Fruit fly (Drosophila melanogaster) whole organism, embryonic: ENCODE measurements around the gene Rpt5.
A peak's percentile ranks its signal among the peaks of the same experiment; 100 is the strongest.

Experiments used
- B-H1 ChIP-seq: fragments of 200-800 bp; sonication (Bioruptor generic); IDR thresholded peaks from 3 replicates; pipeline ENCODE4 v1.3.6; 2022; ENCODE audit warnings: missing biosample characterization, missing genetic modification characterization
- Bdp1 ChIP-seq: fragments of 200-800 bp; sonication (Bioruptor generic); optimal IDR thresholded peaks from 3 replicates; lab custom pipeline; 2016; ENCODE audit warnings: missing biosample characterization, missing genetic modification characterization
- CG10366 ChIP-seq: fragments of 200-800 bp; sonication (Bioruptor generic); IDR thresholded peaks from 2 replicates; pipeline ENCODE4 v1.3.6; 2022; ENCODE audit warnings: missing biosample characterization, missing genetic modification characterization
- CG11504 ChIP-seq: fragments of 200-800 bp; sonication (Bioruptor generic); optimal IDR thresholded peaks from 3 replicates; lab custom pipeline; 2019; ENCODE audit warnings: missing biosample characterization, mild to moderate bottlenecking, missing genetic modification characterization, moderate library complexity
- CG12391 ChIP-seq: fragments of 200-800 bp; sonication (Bioruptor generic); optimal IDR thresholded peaks from 3 replicates; lab custom pipeline; 2018; ENCODE audit warnings: missing biosample characterization, mild to moderate bottlenecking, missing genetic modification characterization, moderate library complexity
- CG12744 ChIP-seq: fragments of 200-800 bp; sonication (Bioruptor generic); optimal IDR thresholded peaks from 2 replicates; lab custom pipeline; 2016; ENCODE audit warnings: missing biosample characterization, missing genetic modification characterization
- CG14441 ChIP-seq: fragments of 200-800 bp; sonication (Bioruptor generic); IDR thresholded peaks from 2 replicates; pipeline ENCODE4 v1.3.6; 2022; ENCODE audit warnings: missing biosample characterization, missing genetic modification characterization
- CG16779 ChIP-seq: fragments of 200-800 bp; sonication (Bioruptor generic); IDR thresholded peaks from 2 replicates; pipeline ENCODE4 v1.3.6; 2022; ENCODE audit warnings: missing biosample characterization, missing genetic modification characterization
- CG17328 ChIP-seq: fragments of 200-800 bp; sonication (Bioruptor generic); IDR thresholded peaks from 2 replicates; pipeline ENCODE4 v1.3.6; 2022; ENCODE audit warnings: missing biosample characterization, missing genetic modification characterization
- CG17802 ChIP-seq: fragments of 200-800 bp; sonication (Bioruptor generic); optimal IDR thresholded peaks from 2 replicates; lab custom pipeline; 2018; ENCODE audit warnings: missing biosample characterization, mild to moderate bottlenecking, missing genetic modification characterization, moderate library complexity
- CG17912 ChIP-seq: fragments of 200-800 bp; sonication (Bioruptor generic); optimal IDR thresholded peaks from 2 replicates; lab custom pipeline; 2018; ENCODE audit warnings: missing biosample characterization, mild to moderate bottlenecking, missing genetic modification characterization
- CG18599 ChIP-seq: fragments of 200-800 bp; sonication (Bioruptor generic); optimal IDR thresholded peaks from 3 replicates; lab custom pipeline; 2017; ENCODE audit warnings: missing biosample characterization, missing genetic modification characterization, mild to moderate bottlenecking, moderate library complexity, missing genetic modification reagents
- CG2199 ChIP-seq: fragments of 200-800 bp; sonication (Bioruptor generic); IDR thresholded peaks from 3 replicates; pipeline ENCODE4 v1.3.6; 2022; ENCODE audit warnings: missing biosample characterization, missing genetic modification characterization
- CG2875 ChIP-seq: fragments of 200-800 bp; sonication (Bioruptor generic); optimal IDR thresholded peaks from 2 replicates; lab custom pipeline; 2017; ENCODE audit warnings: missing biosample characterization, mild to moderate bottlenecking, missing genetic modification characterization, missing genetic modification reagents
- CG31365 ChIP-seq: fragments of 200-800 bp; sonication (Bioruptor generic); optimal IDR thresholded peaks from 2 replicates; lab custom pipeline; 2018; ENCODE audit warnings: missing biosample characterization, mild to moderate bottlenecking, missing genetic modification characterization
- CG4282 ChIP-seq: fragments of 200-800 bp; sonication (Bioruptor generic); optimal IDR thresholded peaks from 2 replicates; lab custom pipeline; 2016; ENCODE audit warnings: missing biosample characterization, missing genetic modification characterization
- CG4328 ChIP-seq: fragments of 200-800 bp; sonication (Bioruptor generic); optimal IDR thresholded peaks from 3 replicates; lab custom pipeline; 2017; ENCODE audit warnings: missing biosample characterization, missing genetic modification reagents, missing genetic modification characterization
- CG4404 ChIP-seq: fragments of 200-800 bp; sonication (Bioruptor generic); IDR thresholded peaks from 2 replicates; pipeline ENCODE4 v1.3.6; 2022; ENCODE audit warnings: missing biosample characterization, missing genetic modification characterization
- CG6272 ChIP-seq: fragments of 200-800 bp; sonication (Bioruptor generic); IDR thresholded peaks from 2 replicates; pipeline ENCODE4 v1.3.6; 2022; ENCODE audit warnings: missing biosample characterization, missing genetic modification characterization
- CG6683 ChIP-seq: fragments of 200-800 bp; sonication (Bioruptor generic); optimal IDR thresholded peaks from 2 replicates; lab custom pipeline; 2017; ENCODE audit warnings: missing biosample characterization, mild to moderate bottlenecking, missing genetic modification characterization, missing genetic modification reagents
- CG6791 ChIP-seq: fragments of 200-800 bp; sonication (Bioruptor generic); IDR thresholded peaks from 3 replicates; pipeline ENCODE4 v1.3.6; 2022; ENCODE audit warnings: missing biosample characterization, missing genetic modification characterization; ENCODE audit not compliant: partially characterized antibody
- CG7839 ChIP-seq: fragments of 200-800 bp; sonication (Bioruptor generic); optimal IDR thresholded peaks from 3 replicates; lab custom pipeline; 2018; ENCODE audit warnings: missing biosample characterization, mild to moderate bottlenecking, missing genetic modification characterization, moderate library complexity
- CG8089 ChIP-seq: fragments of 200-800 bp; sonication (Bioruptor generic); optimal IDR thresholded peaks from 3 replicates; lab custom pipeline; 2016; ENCODE audit warnings: missing biosample characterization, missing genetic modification characterization
- CG9932 ChIP-seq: fragments of 200-800 bp; sonication (Bioruptor generic); IDR thresholded peaks from 2 replicates; pipeline ENCODE4 v1.3.6; 2022; ENCODE audit warnings: missing biosample characterization, missing genetic modification characterization
- CoRest ChIP-seq: fragments of 200-800 bp; sonication (Bioruptor generic); optimal IDR thresholded peaks from 3 replicates; lab custom pipeline; 2018; ENCODE audit warnings: missing biosample characterization, mild to moderate bottlenecking, missing genetic modification characterization, moderate library complexity
- Hmx ChIP-seq: fragments of 200-800 bp; sonication (Bioruptor generic); optimal IDR thresholded peaks from 2 replicates; lab custom pipeline; 2016; ENCODE audit warnings: missing biosample characterization, missing genetic modification characterization
- Hsf ChIP-seq: fragments of 200-800 bp; sonication (Bioruptor generic); optimal IDR thresholded peaks from 3 replicates; lab custom pipeline; 2016; ENCODE audit warnings: missing biosample characterization, missing genetic modification characterization
- Mes4 ChIP-seq: fragments of 200-800 bp; sonication (Bioruptor generic); optimal IDR thresholded peaks from 2 replicates; lab custom pipeline; 2016; ENCODE audit warnings: missing biosample characterization, missing genetic modification characterization
- Neu2 ChIP-seq: fragments of 200-800 bp; sonication (Bioruptor generic); optimal IDR thresholded peaks from 3 replicates; lab custom pipeline; 2016; ENCODE audit warnings: missing biosample characterization, missing genetic modification characterization, borderline replicate concordance
- Usf ChIP-seq: fragments of 200-800 bp; sonication (Bioruptor generic); optimal IDR thresholded peaks from 2 replicates; lab custom pipeline; 2017; ENCODE audit warnings: missing genotype, missing biosample characterization, missing genetic modification characterization
- al ChIP-seq: fragments of 200-800 bp; sonication (Bioruptor generic); IDR thresholded peaks from 2 replicates; pipeline ENCODE4 v1.3.6; 2022; ENCODE audit warnings: missing biosample characterization, missing genetic modification characterization
- bab2 ChIP-seq: fragments of 200-800 bp; sonication (Bioruptor generic); optimal IDR thresholded peaks from 2 replicates; lab custom pipeline; 2016; ENCODE audit warnings: missing biosample characterization, missing genetic modification characterization
- crp ChIP-seq, 2 experiments: fragments of 200-800 bp; sonication (Bioruptor generic); optimal IDR thresholded peaks; 2 replicates in 1 of 2; 3 replicates in 1 of 2; lab custom pipeline; 2017; ENCODE audit warnings: missing biosample characterization in 2 of 2, missing genetic modification characterization in 2 of 2, mild to moderate bottlenecking in 1 of 2, moderate library complexity in 1 of 2
- fd96Cb ChIP-seq: fragments of 200-800 bp; sonication (Bioruptor generic); optimal IDR thresholded peaks from 2 replicates; lab custom pipeline; 2018; ENCODE audit warnings: missing biosample characterization, mild to moderate bottlenecking, missing genetic modification characterization, moderate library complexity
- gce ChIP-seq: fragments of 200-800 bp; sonication (Bioruptor generic); IDR thresholded peaks from 3 replicates; pipeline ENCODE4 v1.3.6; 2022; ENCODE audit warnings: missing biosample characterization, missing genetic modification characterization
- grn ChIP-seq: fragments of 200-800 bp; sonication (Bioruptor generic); optimal IDR thresholded peaks from 3 replicates; lab custom pipeline; 2017; ENCODE audit warnings: missing biosample characterization, missing genetic modification characterization
- inv ChIP-seq: fragments of 200-800 bp; sonication (Bioruptor generic); IDR thresholded peaks from 2 replicates; pipeline ENCODE4 v1.3.6; 2022; ENCODE audit warnings: missing biosample characterization, missing genetic modification characterization; ENCODE audit not compliant: partially characterized antibody
- kni ChIP-seq: fragments of 200-800 bp; sonication (Bioruptor generic); optimal IDR thresholded peaks from 3 replicates; lab custom pipeline; 2017; ENCODE audit warnings: mild to moderate bottlenecking, missing biosample characterization, missing genetic modification reagents, missing genetic modification characterization
- peb ChIP-seq: fragments of 200-800 bp; sonication (Bioruptor generic); IDR thresholded peaks from 2 replicates; pipeline ENCODE4 v1.3.6; 2022; ENCODE audit warnings: missing biosample characterization, missing genetic modification characterization
- pros ChIP-seq: fragments of 200-800 bp; sonication (Bioruptor generic); optimal IDR thresholded peaks from 3 replicates; lab custom pipeline; 2019; ENCODE audit warnings: missing biosample characterization, mild to moderate bottlenecking, missing genetic modification characterization, moderate library complexity
- pzg ChIP-seq: fragments of 200-800 bp; sonication (Bioruptor generic); optimal IDR thresholded peaks from 3 replicates; lab custom pipeline; 2018; ENCODE audit warnings: missing biosample characterization, mild to moderate bottlenecking, missing genetic modification characterization, moderate library complexity
- repo ChIP-seq: fragments of 200-800 bp; sonication (Bioruptor generic); optimal IDR thresholded peaks from 2 replicates; lab custom pipeline; 2016; ENCODE audit warnings: missing biosample characterization, missing genetic modification characterization
- run ChIP-seq: fragments of 200-800 bp; sonication (Bioruptor generic); optimal IDR thresholded peaks from 3 replicates; lab custom pipeline; 2018; ENCODE audit warnings: missing biosample characterization, mild to moderate bottlenecking, missing genetic modification characterization
- schlank ChIP-seq: fragments of 200-800 bp; sonication (Bioruptor generic); optimal IDR thresholded peaks from 2 replicates; lab custom pipeline; 2018; ENCODE audit warnings: missing biosample characterization, mild to moderate bottlenecking, missing genetic modification characterization
- sim ChIP-seq: fragments of 200-800 bp; sonication (Bioruptor generic); IDR thresholded peaks from 2 replicates; pipeline ENCODE4 v1.3.6; 2022; ENCODE audit warnings: missing biosample characterization, missing genetic modification characterization
- sisA ChIP-seq: fragments of 200-800 bp; sonication (Bioruptor generic); IDR thresholded peaks from 2 replicates; pipeline ENCODE4 v1.3.6; 2022; ENCODE audit warnings: missing biosample characterization, missing genetic modification characterization
- sqz ChIP-seq: fragments of 200-800 bp; sonication (Bioruptor generic); optimal IDR thresholded peaks from 3 replicates; lab custom pipeline; 2018; ENCODE audit warnings: missing biosample characterization, mild to moderate bottlenecking, missing genetic modification characterization
- sug ChIP-seq: fragments of 200-800 bp; optimal IDR thresholded peaks from 2 replicates; lab custom pipeline; 2019; ENCODE audit warnings: missing biosample characterization, mild to moderate bottlenecking, missing genetic modification characterization, moderate library complexity

The Rpt5 gene

DNA sequence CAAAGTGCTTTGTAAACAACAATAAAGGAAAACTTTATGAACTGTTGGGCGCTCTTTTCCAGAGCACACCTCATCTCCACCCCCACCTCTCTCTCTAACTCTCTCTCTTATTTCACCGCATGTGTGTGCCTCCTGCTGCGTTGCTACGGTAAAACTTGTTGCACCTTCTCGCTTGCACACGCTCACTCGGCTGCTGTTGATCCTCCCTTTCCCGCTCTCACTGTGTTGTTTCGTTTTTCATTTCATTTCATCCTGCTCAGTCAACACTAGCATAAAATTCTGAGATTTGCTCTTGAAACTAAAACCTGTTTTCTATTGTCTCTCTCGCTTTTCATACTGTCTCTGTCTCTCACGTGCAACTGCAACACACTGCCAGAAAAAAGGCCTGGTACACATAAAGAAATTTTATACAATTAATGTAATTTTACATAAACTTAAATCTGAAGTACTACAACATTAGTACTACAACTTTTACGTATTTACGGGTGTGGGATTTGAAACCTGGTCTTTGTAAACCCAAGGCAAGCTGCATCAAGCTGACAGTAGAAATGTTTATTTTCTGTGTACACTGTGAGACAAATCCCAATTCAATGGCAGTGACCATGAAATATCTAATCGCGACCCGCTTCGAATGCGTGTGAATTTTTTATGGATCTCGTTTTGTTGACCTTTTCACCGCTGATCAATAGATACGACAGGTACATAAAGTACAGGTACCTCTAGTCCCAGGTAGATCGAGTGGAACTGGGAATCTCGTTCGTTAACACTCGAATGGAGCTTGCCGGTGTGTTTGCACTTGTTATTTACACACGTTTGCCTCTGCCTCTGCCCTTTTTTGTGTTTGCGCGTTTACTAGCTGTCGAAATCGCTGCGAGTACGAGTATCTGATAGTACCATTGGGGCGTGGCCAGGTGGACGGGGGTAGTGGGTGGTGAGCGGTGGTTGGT lies 30.1 kb downstream of the Rpt5 start:
- peak in 1 of 2 experiments; percentile 51 for TF ChIP-seq crp (GFP tag; optimal IDR thresholded peaks at IDR 0.05; lab: Kevin White, UChicago)
- TF ChIP-seq kni, result peak; percentile 95
- TF ChIP-seq grn (GFP tag; lab: Kevin White, UChicago), result peak; percentile 95
- TF ChIP-seq pros (GFP tag; lab: Kevin White, UChicago), result peak; percentile 63
- TF ChIP-seq CoRest (tag; lab: Kevin White, UChicago), result peak; percentile 89
- peak; percentile 91 for TF ChIP-seq CG7839
- TF ChIP-seq Hmx (GFP tag; lab: Kevin White, UChicago), result peak; percentile 47
- peak; percentile 56; the same call in 1 of the 2 replicates for TF ChIP-seq CG16779 (GFP tag; lab: Robert Waterston, UW)
- peak; percentile 80 for TF ChIP-seq CG18599
- TF ChIP-seq CG6791 (GFP tag; lab: Robert Waterston, UW), result no peak; the same call in 2 of the 3 replicates
- peak; percentile 89 for TF ChIP-seq sisA (GFP tag; lab: Robert Waterston, UW)
- TF ChIP-seq CG8089 (GFP tag; lab: Kevin White, UChicago), result peak; percentile 87
- TF ChIP-seq B-H1, result peak; percentile 49; the same call in 2 of the 3 replicates
- TF ChIP-seq sqz, result peak; percentile 91
- peak; percentile 77 for TF ChIP-seq sug
- TF ChIP-seq CG2875 (GFP tag; lab: Kevin White, UChicago), result peak; percentile 93
- peak; percentile 78 for TF ChIP-seq bab2 (GFP tag; lab: Kevin White, UChicago)
- no peak for TF ChIP-seq inv
- peak; percentile 76 for TF ChIP-seq CG10366 (GFP tag; lab: Robert Waterston, UW)
- peak; percentile 74 for TF ChIP-seq schlank
- TF ChIP-seq CG4328, result peak; percentile 75
- TF ChIP-seq al, result peak; percentile 24; the same call in 1 of the 2 replicates
- TF ChIP-seq CG31365 (tag; lab: Kevin White, UChicago), result peak; percentile 72
- TF ChIP-seq CG11504 (tag; lab: Kevin White, UChicago), result peak; percentile 90
- peak; percentile 76 for TF ChIP-seq CG6272 (GFP tag; lab: Robert Waterston, UW)
- peak; percentile 10 for TF ChIP-seq CG17912 (GFP tag; lab: Kevin White, UChicago)
- TF ChIP-seq repo, result peak; percentile 43
- TF ChIP-seq pzg, result no peak
- no peak for TF ChIP-seq CG9932
- peak; percentile 84 for TF ChIP-seq Mes4 (GFP tag; lab: Kevin White, UChicago)
- peak; percentile 44 for TF ChIP-seq CG12744
- peak; percentile 84 for TF ChIP-seq Usf
- TF ChIP-seq sim, result peak; percentile 84
- peak; percentile 84 for TF ChIP-seq peb (GFP tag; lab: Robert Waterston, UW)
- TF ChIP-seq CG6683 (GFP tag; lab: Kevin White, UChicago), result peak; percentile 79
- TF ChIP-seq CG14441 (GFP tag; lab: Robert Waterston, UW), result peak; percentile 73
- TF ChIP-seq fd96Cb (tag; lab: Kevin White, UChicago), result peak; percentile 95
- peak; percentile 77 for TF ChIP-seq CG17802 (tag; lab: Kevin White, UChicago)
- peak; percentile 72 for TF ChIP-seq Bdp1 (GFP tag; lab: Kevin White, UChicago)
- TF ChIP-seq CG12391 (tag; lab: Kevin White, UChicago), result peak; percentile 94
- TF ChIP-seq CG4282 (GFP tag; lab: Kevin White, UChicago), result peak; percentile 65
- TF ChIP-seq CG17328 (GFP tag; lab: Robert Waterston, UW), result peak; percentile 93
- TF ChIP-seq CG2199 (GFP tag; lab: Robert Waterston, UW), result peak; percentile 69; the same call in 2 of the 3 replicates
- TF ChIP-seq Hsf (GFP tag; lab: Kevin White, UChicago), result peak; percentile 90
- peak; percentile 58; the same call in 2 of the 3 replicates for TF ChIP-seq gce
- peak; percentile 93 for TF ChIP-seq CG4404 (GFP tag; lab: Robert Waterston, UW)
- TF ChIP-seq Neu2 (GFP tag; lab: Kevin White, UChicago), result peak; percentile 26
- TF ChIP-seq run (tag; lab: Kevin White, UChicago), result peak; percentile 70
